Worm (Caenorhabditis elegans) whole organism, late embryonic: ENCODE data around the gene col-98.

Experiments used
- C38D4.7 ChIP-seq: fragments of 200-800 bp; sonication (Bioruptor generic); optimal IDR thresholded peaks from 2 replicates; lab custom pipeline; 2018; ENCODE audit warnings: mild to moderate bottlenecking, missing genetic modification characterization, moderate library complexity, missing compliant biosample characterization
- K02D7.2 ChIP-seq: sonication (generic microtip); optimal IDR thresholded peaks from 2 replicates; lab custom pipeline; 2017; ENCODE audit warnings: mild to moderate bottlenecking, missing genetic modification characterization, missing compliant biosample characterization
- T23F11.4 ChIP-seq: fragments of 200-800 bp; sonication (Bioruptor generic); optimal IDR thresholded peaks from 2 replicates; lab custom pipeline; 2018; ENCODE audit warnings: mild to moderate bottlenecking, missing genetic modification characterization, missing compliant biosample characterization
- Y22D7AL.16 ChIP-seq: sonication (generic microtip); optimal IDR thresholded peaks from 2 replicates; lab custom pipeline; 2016; ENCODE audit warnings: missing genetic modification characterization, missing compliant biosample characterization
- ahr-1 ChIP-seq: sonication (generic microtip); optimal IDR thresholded peaks from 2 replicates; lab custom pipeline; 2016; ENCODE audit warnings: missing genetic modification characterization, missing compliant biosample characterization
- ceh-18 ChIP-seq: sonication (generic microtip); optimal IDR thresholded peaks from 2 replicates; lab custom pipeline; 2016; ENCODE audit warnings: missing genetic modification characterization, missing compliant biosample characterization
- ceh-22 ChIP-seq: sonication (generic microtip); optimal IDR thresholded peaks from 2 replicates; lab custom pipeline; 2017; ENCODE audit warnings: missing biosample characterization, missing genetic modification characterization
- ceh-24 ChIP-seq: sonication (generic microtip); optimal IDR thresholded peaks from 2 replicates; lab custom pipeline; 2016; ENCODE audit warnings: mild to moderate bottlenecking, missing genetic modification characterization, missing compliant biosample characterization
- ceh-31 ChIP-seq: sonication (generic microtip); optimal IDR thresholded peaks from 2 replicates; lab custom pipeline; 2016; ENCODE audit warnings: missing genetic modification characterization, missing compliant biosample characterization
- ceh-34 ChIP-seq: sonication (generic microtip); optimal IDR thresholded peaks from 2 replicates; lab custom pipeline; 2016; ENCODE audit warnings: mild to moderate bottlenecking, missing genetic modification characterization, missing compliant biosample characterization
- ceh-48 ChIP-seq: sonication (generic microtip); optimal IDR thresholded peaks from 2 replicates; lab custom pipeline; 2016; ENCODE audit warnings: missing genetic modification characterization, inconsistent platforms, missing compliant biosample characterization
- dve-1 ChIP-seq: sonication (generic microtip); optimal IDR thresholded peaks from 2 replicates; lab custom pipeline; 2017; ENCODE audit warnings: antibody characterized with exemption, mild to moderate bottlenecking, missing genetic modification characterization, missing compliant biosample characterization
- eyg-1 ChIP-seq: sonication (generic microtip); optimal IDR thresholded peaks from 2 replicates; lab custom pipeline; 2016; ENCODE audit warnings: missing genotype, missing genetic modification characterization, missing compliant biosample characterization
- fax-1 ChIP-seq: sonication (generic microtip); optimal IDR thresholded peaks from 2 replicates; lab custom pipeline; 2016; ENCODE audit warnings: missing genotype, missing genetic modification characterization, missing compliant biosample characterization
- fkh-6 ChIP-seq: sonication (generic microtip); optimal IDR thresholded peaks from 2 replicates; lab custom pipeline; 2016; ENCODE audit warnings: missing genetic modification characterization, missing compliant biosample characterization
- gmeb-2 ChIP-seq: sonication (generic microtip); optimal IDR thresholded peaks from 2 replicates; lab custom pipeline; 2016; ENCODE audit warnings: missing genetic modification characterization, inconsistent platforms, missing compliant biosample characterization
- hlh-8 ChIP-seq: sonication (generic microtip); optimal IDR thresholded peaks from 2 replicates; lab custom pipeline; 2016; ENCODE audit warnings: missing genotype, missing genetic modification characterization, missing compliant biosample characterization
- lim-6 ChIP-seq: sonication (generic microtip); optimal IDR thresholded peaks from 2 replicates; lab custom pipeline; 2016; ENCODE audit warnings: missing genetic modification characterization, missing compliant biosample characterization
- madf-2 ChIP-seq: sonication (generic microtip); optimal IDR thresholded peaks from 2 replicates; lab custom pipeline; 2017; ENCODE audit warnings: missing genetic modification characterization, missing compliant biosample characterization
- mec-3 ChIP-seq: sonication (generic microtip); optimal IDR thresholded peaks from 2 replicates; lab custom pipeline; 2016; ENCODE audit warnings: borderline replicate concordance, missing genetic modification characterization, missing compliant biosample characterization
- nhr-11 ChIP-seq: fragments of 150-350 bp; optimal IDR thresholded peaks from 2 replicates; lab custom pipeline; 2014; ENCODE audit warnings: missing biosample characterization, missing genetic modification characterization
- nhr-232 ChIP-seq: sonication (generic microtip); optimal IDR thresholded peaks from 2 replicates; lab custom pipeline; 2016; ENCODE audit warnings: missing genetic modification characterization, missing compliant biosample characterization
- odd-2 ChIP-seq: sonication (generic microtip); optimal IDR thresholded peaks from 2 replicates; lab custom pipeline; 2017; ENCODE audit warnings: antibody characterized with exemption, mild to moderate bottlenecking, missing genetic modification characterization, missing compliant biosample characterization
- pag-3 ChIP-seq: sonication (generic microtip); optimal IDR thresholded peaks from 2 replicates; lab custom pipeline; 2016; ENCODE audit warnings: missing compliant biosample characterization, missing genetic modification characterization, borderline replicate concordance
- pat-9 ChIP-seq: fragments of 200-800 bp; sonication (Bioruptor generic); optimal IDR thresholded peaks from 2 replicates; lab custom pipeline; 2018; ENCODE audit warnings: mild to moderate bottlenecking, missing genetic modification characterization, moderate library complexity, missing compliant biosample characterization
- pqm-1 ChIP-seq: sonication (generic microtip); optimal IDR thresholded peaks from 2 replicates; lab custom pipeline; 2016; ENCODE audit warnings: missing genetic modification characterization, missing compliant biosample characterization
- pros-1 ChIP-seq: fragments of 150-350 bp; optimal IDR thresholded peaks from 2 replicates; lab custom pipeline; 2014; ENCODE audit warnings: missing biosample characterization, missing genetic modification reagents, missing genetic modification characterization
- rnt-1 ChIP-seq: sonication (generic microtip); optimal IDR thresholded peaks from 2 replicates; lab custom pipeline; 2016; ENCODE audit warnings: missing genetic modification characterization, missing compliant biosample characterization
- sdc-2 ChIP-seq: sonication (generic microtip); optimal IDR thresholded peaks from 2 replicates; lab custom pipeline; 2016; ENCODE audit warnings: missing genotype, missing genetic modification characterization, missing compliant biosample characterization
- sox-2 ChIP-seq: fragments of 200-800 bp; sonication (Bioruptor generic); IDR thresholded peaks from 2 replicates; pipeline ENCODE4 v1.3.6; 2022; ENCODE audit warnings: missing genetic modification reagents, missing genetic modification characterization, missing compliant biosample characterization
- sox-4 ChIP-seq: sonication (generic microtip); optimal IDR thresholded peaks from 2 replicates; lab custom pipeline; 2017; ENCODE audit warnings: mild to moderate bottlenecking, missing genetic modification characterization, inconsistent platforms, missing compliant biosample characterization
- syd-9 ChIP-seq: sonication (generic microtip); optimal IDR thresholded peaks from 2 replicates; lab custom pipeline; 2016; ENCODE audit warnings: mild to moderate bottlenecking, missing genetic modification characterization, moderate library complexity, missing compliant biosample characterization
- tbx-2 ChIP-seq: sonication (generic microtip); optimal IDR thresholded peaks from 2 replicates; lab custom pipeline; 2016; ENCODE audit warnings: missing genetic modification characterization, missing compliant biosample characterization
- tbx-7 ChIP-seq: sonication (generic microtip); optimal IDR thresholded peaks from 2 replicates; lab custom pipeline; 2016; ENCODE audit warnings: missing genotype, missing genetic modification characterization, missing compliant biosample characterization
- ttx-3 ChIP-seq: sonication (generic microtip); optimal IDR thresholded peaks from 2 replicates; lab custom pipeline; 2016; ENCODE audit warnings: missing genetic modification reagents, missing genetic modification characterization, missing compliant biosample characterization
- unc-42 ChIP-seq: sonication (generic microtip); optimal IDR thresholded peaks from 2 replicates; lab custom pipeline; 2016; ENCODE audit warnings: missing genotype, missing genetic modification characterization, missing compliant biosample characterization
- ztf-16 ChIP-seq: sonication (generic microtip); optimal IDR thresholded peaks from 2 replicates; lab custom pipeline; 2017; ENCODE audit warnings: missing genetic modification characterization, missing compliant biosample characterization

col-98 gene

DNA sequence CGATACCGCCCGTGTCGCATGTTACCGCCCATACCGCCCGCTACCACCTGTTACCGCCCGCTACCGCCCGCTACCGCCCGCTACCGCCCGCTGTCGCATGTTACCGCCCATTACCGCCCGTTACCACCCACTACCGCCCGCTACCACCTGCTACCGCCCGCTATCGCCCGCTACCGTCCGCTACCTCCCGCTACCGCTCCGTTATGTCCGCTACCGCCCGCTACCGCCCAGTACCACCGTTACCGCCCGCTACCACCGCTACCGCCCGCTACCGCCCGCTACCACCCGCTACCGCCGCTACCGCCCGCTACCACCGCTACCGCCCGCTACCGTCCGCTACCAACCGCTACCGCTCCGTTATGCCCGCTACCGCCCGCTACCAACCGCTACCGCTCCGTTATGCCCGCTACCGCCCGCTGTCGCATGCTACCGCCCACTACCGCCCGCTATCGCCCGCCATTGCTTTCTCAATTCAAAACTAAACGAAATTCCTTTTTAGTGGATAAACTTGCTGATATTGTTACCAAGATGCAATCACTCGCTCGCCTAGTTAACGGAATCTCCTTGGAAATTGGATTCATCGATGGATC lies 13.7 kb downstream of the col-98 start:
- TF ChIP-seq madf-2 (tag; lab: Kevin White, UChicago) (no peak), gmeb-2 (tag; lab: Kevin White, UChicago) (peak; percentile 8), sox-4 (tag; lab: Kevin White, UChicago) (peak; percentile 39), sdc-2 (peak; percentile 10), ceh-31 (tag; lab: Kevin White, UChicago) (peak; percentile 15), K02D7.2 (tag; lab: Kevin White, UChicago) (peak; percentile 83), nhr-232 (tag; lab: Kevin White, UChicago) (no peak), C38D4.7 (GFP tag; lab: Kevin White, UChicago) (peak; percentile 13), lim-6 (tag; lab: Kevin White, UChicago) (peak; percentile 44)

DNA sequence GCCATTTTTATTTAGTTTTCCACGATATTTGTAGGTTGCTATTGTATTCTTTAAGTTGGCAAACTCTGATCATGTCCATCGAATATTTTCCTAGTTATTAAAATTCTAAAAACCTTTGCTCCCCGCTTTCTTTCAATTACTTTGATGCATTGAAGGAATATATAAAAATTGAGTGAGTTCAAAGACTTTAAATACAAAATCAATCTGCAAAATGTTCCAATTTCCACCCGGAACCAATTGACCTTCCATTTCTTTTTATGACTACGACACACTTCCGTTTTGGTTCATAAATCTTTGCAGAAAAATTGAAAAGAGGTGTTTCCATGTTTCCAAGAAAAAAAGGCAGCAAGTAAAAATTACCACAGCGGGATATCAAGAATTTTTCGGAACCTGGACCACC lies 20.9 kb downstream of the col-98 start, which contains the start of gene F54F12.2:
F54F12.2 (plus strand) TSS at position 301 of the 400 bp plus-strand sequence.
- no peak for TF ChIP-seq unc-42 (tag; lab: Kevin White, UChicago)
- TF ChIP-seq nhr-232 (tag; lab: Kevin White, UChicago) = no peak
- no peak for TF ChIP-seq tbx-2 (tag; lab: Kevin White, UChicago)
- TF ChIP-seq fkh-6 = no peak
- TF ChIP-seq lim-6 (tag; lab: Kevin White, UChicago) = no peak
- TF ChIP-seq mec-3 = no peak
- no peak for TF ChIP-seq ceh-24 (tag; lab: Kevin White, UChicago)
- TF ChIP-seq hlh-8 (tag; lab: Kevin White, UChicago) = no peak
- no peak for TF ChIP-seq sdc-2
- no peak for TF ChIP-seq ztf-16 (tag; lab: Kevin White, UChicago)
- no peak for TF ChIP-seq fax-1 (tag; lab: Kevin White, UChicago)
- TF ChIP-seq pag-3 = no peak
- no peak for TF ChIP-seq C38D4.7 (GFP tag; lab: Kevin White, UChicago)
- TF ChIP-seq pat-9 (tag; lab: Kevin White, UChicago) = no peak
- no peak for TF ChIP-seq dve-1 (tag; lab: Kevin White, UChicago)
- TF ChIP-seq ceh-34 (tag; lab: Kevin White, UChicago) = no peak
- TF ChIP-seq ahr-1 = no peak
- no peak for TF ChIP-seq ttx-3 (tag; lab: Kevin White, UChicago)
- TF ChIP-seq ceh-22 (tag; lab: Kevin White, UChicago) = no peak
- TF ChIP-seq nhr-11 (tag; lab: Kevin White, UChicago) = no peak

DNA sequence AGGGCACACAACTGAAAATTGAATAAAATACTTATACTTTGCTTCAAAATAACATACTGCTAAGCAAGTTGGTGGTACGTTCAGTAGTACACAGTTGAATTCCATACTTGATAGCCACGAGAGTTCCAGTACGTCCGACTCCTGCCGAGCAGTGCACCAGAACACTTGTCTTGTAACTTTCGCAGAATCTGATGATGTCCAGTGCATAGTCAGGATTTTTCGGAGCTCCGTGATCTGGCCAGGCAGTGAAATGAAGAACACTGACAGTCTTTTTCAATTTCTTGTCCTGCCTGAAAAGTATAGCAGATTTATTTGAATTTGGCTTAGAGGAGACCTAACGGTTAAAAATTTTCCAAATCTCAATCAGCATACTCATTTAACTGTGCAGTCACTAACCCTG lies 31.1 kb downstream of the col-98 start:
- TF ChIP-seq pqm-1 (tag; lab: Kevin White, UChicago) (no peak), eyg-1 (tag; lab: Kevin White, UChicago) (no peak), ttx-3 (tag; lab: Kevin White, UChicago) (no peak), ztf-16 (tag; lab: Kevin White, UChicago) (no peak)

DNA sequence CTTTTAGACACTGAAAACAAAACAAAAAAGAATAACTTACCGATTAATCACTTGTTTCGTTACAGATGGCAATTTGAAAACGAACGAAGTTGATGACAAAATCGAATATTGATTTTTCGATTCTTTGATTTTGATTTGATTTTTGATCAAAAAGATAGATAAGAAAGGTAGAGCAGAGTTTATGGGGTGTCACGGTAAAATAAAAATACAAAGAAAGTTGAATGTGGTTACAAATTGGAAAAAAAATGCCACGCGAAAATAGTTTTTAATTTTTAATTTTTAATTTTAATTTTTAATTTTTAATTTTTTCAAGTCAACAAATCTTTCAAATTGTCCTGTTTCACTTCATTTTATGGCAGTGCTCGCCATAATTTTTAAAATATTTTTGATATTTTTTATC lies 36.5 kb downstream of the col-98 start, which contains the start of gene F54F12.1:
F54F12.1 (minus strand) TSS at position 101 of the 400 bp plus-strand sequence.
- TF ChIP-seq ceh-24 (tag; lab: Kevin White, UChicago) (no peak), tbx-7 (no peak), pros-1 (no peak), hlh-8 (tag; lab: Kevin White, UChicago) (no peak), T23F11.4 (GFP tag; lab: Kevin White, UChicago) (no peak), ceh-34 (tag; lab: Kevin White, UChicago) (no peak), sox-2 (no peak), eyg-1 (tag; lab: Kevin White, UChicago) (no peak), syd-9 (tag; lab: Kevin White, UChicago) (no peak), ceh-48 (tag; lab: Kevin White, UChicago) (no peak), C38D4.7 (GFP tag; lab: Kevin White, UChicago) (no peak)
- TF ChIP-seq, all 69 proteins: peak for 0

DNA sequence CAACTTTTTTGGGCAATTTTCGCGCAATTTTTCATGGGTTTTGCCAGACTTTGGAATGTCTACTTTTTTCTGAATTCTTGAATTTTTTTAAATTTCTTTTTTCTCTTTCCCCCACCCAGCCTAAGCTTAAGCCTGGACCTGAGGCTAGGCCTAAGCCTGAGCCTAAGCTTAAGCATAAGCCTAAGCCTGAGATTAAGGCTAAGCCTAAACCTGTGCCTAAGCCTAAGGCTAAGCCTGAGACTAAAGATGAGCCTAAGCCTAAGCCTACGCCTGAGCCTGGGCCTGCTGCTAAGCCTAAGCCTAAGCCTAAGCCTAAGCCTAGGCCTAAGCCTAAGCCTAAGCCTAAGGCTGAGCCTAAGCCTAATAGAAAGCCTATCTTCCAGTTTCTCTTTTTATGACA lies 37.4 kb downstream of the col-98 start:
- peak; percentile 70 for TF ChIP-seq dve-1 (tag; lab: Kevin White, UChicago)
- TF ChIP-seq ceh-18 (tag; lab: Kevin White, UChicago) = no peak
- no peak for TF ChIP-seq rnt-1 (tag; lab: Kevin White, UChicago)
- TF ChIP-seq odd-2 = no peak
- no peak for TF ChIP-seq T23F11.4 (GFP tag; lab: Kevin White, UChicago)
- TF ChIP-seq Y22D7AL.16 (tag; lab: Kevin White, UChicago) = no peak
- TF ChIP-seq gmeb-2 (tag; lab: Kevin White, UChicago) = no peak
- no peak for TF ChIP-seq ceh-48 (tag; lab: Kevin White, UChicago)
- no peak for TF ChIP-seq mec-3
- peak; percentile 21 for TF ChIP-seq K02D7.2 (tag; lab: Kevin White, UChicago)
